Fruit fly (Drosophila melanogaster): ENCODE results near the gene CG44774.
A peak's percentile ranks its signal among the peaks of the same experiment; 100 is the strongest.

Gene CG44774

DNA sequence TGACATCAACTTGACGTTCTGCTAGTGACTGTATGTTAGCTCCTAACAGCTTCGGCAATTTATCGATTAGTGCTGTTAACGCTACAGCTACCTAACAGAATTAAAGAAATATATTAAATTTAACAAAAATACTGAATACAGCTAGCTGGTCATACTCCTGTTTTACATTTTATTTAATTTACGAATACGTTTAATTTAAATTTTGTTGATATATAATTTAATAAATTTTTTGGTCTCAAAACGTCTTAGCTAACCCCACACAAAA lies at the start of gene CG44774:
Gene CG44774, minus strand, starts transcription at position 34 of the 265 bp plus-strand sequence.
- TF ChIP-seq CG15710 (tag; optimal IDR thresholded peaks at IDR 0.05): no peak
- TF ChIP-seq Pif1B (GFP tag; optimal IDR thresholded peaks at IDR 0.05): no peak
- no peak for TF ChIP-seq gl (tag; optimal IDR thresholded peaks at IDR 0.05)

DNA sequence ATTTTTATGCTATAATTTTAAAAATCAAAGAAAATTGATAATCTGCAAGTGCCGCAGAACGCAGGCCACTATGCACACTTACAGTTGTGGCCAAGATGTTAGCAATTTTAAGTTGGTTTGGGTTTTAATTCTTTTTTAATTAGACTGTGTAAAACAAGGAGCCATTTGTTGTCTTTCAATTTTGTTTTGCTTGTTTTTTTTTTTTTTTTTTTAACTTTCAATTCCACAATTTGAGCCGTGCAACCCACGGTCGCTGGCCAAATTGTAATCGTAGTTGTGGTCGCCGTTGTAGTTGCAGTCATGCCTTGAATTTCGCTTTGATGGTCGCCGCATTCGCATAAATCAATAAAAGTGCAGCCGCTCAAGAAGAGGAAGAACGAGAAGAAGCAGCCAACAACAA lies 47.5 kb upstream of the CG44774 start:
- TF ChIP-seq CG13204 (GFP tag; optimal IDR thresholded peaks at IDR 0.05) (no peak), Ets98B (GFP tag; IDR thresholded peaks at IDR 0.05) (0 out of 2 replicates have a peak, but pooled peaks have one; percentile 38), Pif1A (GFP tag; optimal IDR thresholded peaks at IDR 0.05) (no peak), CG34367 (tag; optimal IDR thresholded peaks at IDR 0.05) (no peak), CG9948 (tag; optimal IDR thresholded peaks at IDR 0.05) (no peak), EcR (GFP tag; optimal IDR thresholded peaks at IDR 0.05) (no peak), CG12605 (GFP tag; IDR thresholded peaks at IDR 0.05) (no peak), CG4496 (GFP tag; IDR thresholded peaks at IDR 0.05) (0 out of 3 replicates have a peak, but pooled peaks have one; percentile 50), CG14655 (GFP tag; optimal IDR thresholded peaks at IDR 0.05) (peak; percentile 9), CG15710 (tag; optimal IDR thresholded peaks at IDR 0.05) (no peak), Snoo (tag; optimal IDR thresholded peaks at IDR 0.05) (no peak), rn (GFP tag; IDR thresholded peaks at IDR 0.05) (no peak), fd96Ca (GFP tag; IDR thresholded peaks at IDR 0.05) (peak; percentile 51; the same call in 1 of the 3 replicates), CG10348 (GFP tag; IDR thresholded peaks at IDR 0.05) (no peak)

DNA sequence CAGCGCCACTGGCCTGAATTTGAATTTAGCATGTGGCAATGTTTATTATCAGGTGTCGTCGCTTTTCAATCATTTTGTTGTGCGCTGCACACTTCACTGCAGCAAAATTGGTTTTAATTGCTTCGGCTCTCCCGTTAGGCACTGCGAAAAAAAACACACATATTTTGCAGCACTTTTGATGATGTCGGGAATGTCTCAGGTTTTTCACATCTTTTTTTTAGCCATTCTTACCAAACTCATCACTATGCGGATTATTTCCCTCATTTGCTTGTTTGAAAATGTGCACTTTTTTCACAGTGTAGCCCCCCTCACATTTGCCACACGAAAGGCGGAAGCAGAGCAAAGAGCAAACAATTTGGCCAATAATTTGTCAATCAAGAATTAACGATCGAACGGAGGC lies 45.3 kb upstream of the CG44774 start:
- TF ChIP-seq CG32121 (GFP tag; IDR thresholded peaks at IDR 0.05): no peak
- no peak for TF ChIP-seq CG17806 (tag; optimal IDR thresholded peaks at IDR 0.05)
- peak; percentile 25; the same call in 1 of the 3 replicates for TF ChIP-seq fd96Ca (GFP tag; IDR thresholded peaks at IDR 0.05)
- peak; percentile 19; the same call in 1 of the 2 replicates for TF ChIP-seq Ets98B (GFP tag; IDR thresholded peaks at IDR 0.05)
- no peak for TF ChIP-seq Snoo (tag; optimal IDR thresholded peaks at IDR 0.05)
- TF ChIP-seq CG4496 (GFP tag; IDR thresholded peaks at IDR 0.05): 0 out of 3 replicates have a peak, but pooled peaks have one; percentile 34
- TF ChIP-seq Pif1B (GFP tag; optimal IDR thresholded peaks at IDR 0.05): no peak
- TF ChIP-seq CG8301 (tag; optimal IDR thresholded peaks at IDR 0.05): peak; percentile 32
- no peak for TF ChIP-seq CG15710 (tag; optimal IDR thresholded peaks at IDR 0.05)
- TF ChIP-seq CG14655 (GFP tag; optimal IDR thresholded peaks at IDR 0.05): peak; percentile 34
- TF ChIP-seq gl (tag; optimal IDR thresholded peaks at IDR 0.05): no peak
- no peak for TF ChIP-seq rn (GFP tag; IDR thresholded peaks at IDR 0.05)
- TF ChIP-seq CG10348 (GFP tag; IDR thresholded peaks at IDR 0.05): no peak

DNA sequence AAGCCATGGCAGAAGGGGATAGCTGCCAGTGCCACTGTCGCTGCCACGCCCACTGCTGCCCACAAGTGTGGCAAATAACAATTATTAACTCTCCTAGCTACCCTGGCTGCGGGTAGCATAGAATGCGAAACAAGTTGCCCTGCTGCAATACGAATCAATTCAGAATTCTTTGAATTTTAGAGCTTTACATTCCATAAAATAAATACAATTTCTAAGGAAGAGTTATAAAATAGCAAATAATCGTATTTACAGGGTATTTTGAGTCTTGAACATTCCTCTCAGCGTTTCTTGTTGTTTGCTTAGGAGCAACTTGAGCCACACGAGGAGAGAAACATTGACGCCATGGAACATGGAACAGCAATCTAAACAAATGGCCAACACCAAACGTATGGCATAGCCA lies 44.5 kb upstream of the CG44774 start:
- TF ChIP-seq CG32121 (GFP tag; IDR thresholded peaks at IDR 0.05) (peak; percentile 35; the same call in 1 of the 2 replicates), CG15710 (tag; optimal IDR thresholded peaks at IDR 0.05) (no peak), CG8301 (tag; optimal IDR thresholded peaks at IDR 0.05) (peak; percentile 46), CG14655 (GFP tag; optimal IDR thresholded peaks at IDR 0.05) (peak; percentile 59), fd96Ca (GFP tag; IDR thresholded peaks at IDR 0.05) (peak; percentile 58; the same call in 2 of the 3 replicates)

DNA sequence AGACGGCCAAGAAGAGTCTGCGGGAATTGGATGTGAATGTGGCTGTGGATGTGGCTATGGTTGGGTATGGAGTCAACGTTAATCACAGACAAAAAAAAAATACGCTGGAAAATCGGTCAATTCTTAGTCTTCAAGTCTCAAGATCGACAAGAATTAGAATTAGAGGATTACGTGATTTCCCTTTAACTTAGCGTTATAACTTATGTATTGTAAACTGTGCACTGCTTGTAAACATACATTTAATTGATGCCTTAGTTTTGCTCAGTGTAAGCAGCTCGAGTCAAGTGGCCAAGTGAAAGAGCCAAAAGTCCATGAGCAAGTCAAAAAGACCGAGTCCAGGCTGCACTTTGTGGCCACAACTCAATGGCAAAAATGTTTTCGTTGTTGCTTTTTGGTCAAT lies 32.0 kb upstream of the CG44774 start:
- peak; percentile 24 for TF ChIP-seq CG34367 (tag; optimal IDR thresholded peaks at IDR 0.05)
- no peak for TF ChIP-seq D1 (tag; optimal IDR thresholded peaks at IDR 0.05)
- TF ChIP-seq Pif1A (GFP tag; optimal IDR thresholded peaks at IDR 0.05): peak; percentile 70
- TF ChIP-seq CG14655 (GFP tag; optimal IDR thresholded peaks at IDR 0.05): peak; percentile 84
- TF ChIP-seq CG9948 (tag; optimal IDR thresholded peaks at IDR 0.05): peak; percentile 60
- TF ChIP-seq EcR (GFP tag; optimal IDR thresholded peaks at IDR 0.05): no peak
- peak; percentile 87 for TF ChIP-seq Ets98B (GFP tag; IDR thresholded peaks at IDR 0.05)
- TF ChIP-seq CG13204 (GFP tag; optimal IDR thresholded peaks at IDR 0.05): no peak
- peak; percentile 84 for TF ChIP-seq CG8301 (tag; optimal IDR thresholded peaks at IDR 0.05)
- TF ChIP-seq Pif1B (GFP tag; optimal IDR thresholded peaks at IDR 0.05): peak; percentile 68
- peak; percentile 56 for TF ChIP-seq CG17806 (tag; optimal IDR thresholded peaks at IDR 0.05)
- TF ChIP-seq CG32121 (GFP tag; IDR thresholded peaks at IDR 0.05): peak; percentile 68
- peak; percentile 48 for TF ChIP-seq CG8159 (tag; optimal IDR thresholded peaks at IDR 0.05)
- peak; percentile 84 for TF ChIP-seq CG12605 (GFP tag; IDR thresholded peaks at IDR 0.05)
- peak; percentile 88 for TF ChIP-seq fd96Ca (GFP tag; IDR thresholded peaks at IDR 0.05)
- no peak for TF ChIP-seq gl (tag; optimal IDR thresholded peaks at IDR 0.05)
- 0 out of 2 replicates have a peak, but pooled peaks have one; percentile 40 for TF ChIP-seq CG10348 (GFP tag; IDR thresholded peaks at IDR 0.05)
- TF ChIP-seq CG4496 (GFP tag; IDR thresholded peaks at IDR 0.05): peak; percentile 87
- TF ChIP-seq Snoo (tag; optimal IDR thresholded peaks at IDR 0.05): no peak
- TF ChIP-seq CG15710 (tag; optimal IDR thresholded peaks at IDR 0.05): peak; percentile 38
- TF ChIP-seq rn (GFP tag; IDR thresholded peaks at IDR 0.05): peak; percentile 55

DNA sequence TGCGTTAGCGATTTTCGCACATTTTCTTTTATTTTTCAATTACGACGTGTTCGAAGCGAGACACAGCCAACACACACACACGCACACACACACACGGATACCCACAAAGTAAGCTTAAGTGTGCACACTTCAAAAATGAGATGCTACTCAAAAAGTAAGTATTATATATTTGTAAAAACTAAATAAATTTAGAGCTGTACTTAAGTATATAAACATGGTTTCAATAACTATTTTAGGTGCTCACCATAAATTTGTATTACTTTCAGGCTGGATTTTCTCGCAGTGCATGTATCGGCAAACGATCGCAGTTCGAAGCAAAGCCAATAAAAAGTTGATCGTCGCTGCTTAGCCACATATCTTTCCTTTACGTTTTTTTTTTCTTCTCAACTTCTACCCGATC lies 27.8 kb upstream of the CG44774 start:
- TF ChIP-seq EcR (GFP tag; optimal IDR thresholded peaks at IDR 0.05): no peak
- TF ChIP-seq Ets98B (GFP tag; IDR thresholded peaks at IDR 0.05): peak; percentile 75
- peak; percentile 71 for TF ChIP-seq Pif1A (GFP tag; optimal IDR thresholded peaks at IDR 0.05)
- TF ChIP-seq CG4496 (GFP tag; IDR thresholded peaks at IDR 0.05): peak; percentile 64; the same call in 2 of the 3 replicates
- peak; percentile 50 for TF ChIP-seq Pif1B (GFP tag; optimal IDR thresholded peaks at IDR 0.05)
- TF ChIP-seq CG32121 (GFP tag; IDR thresholded peaks at IDR 0.05): peak; percentile 65
- no peak for TF ChIP-seq rn (GFP tag; IDR thresholded peaks at IDR 0.05)
- TF ChIP-seq CG12605 (GFP tag; IDR thresholded peaks at IDR 0.05): peak; percentile 44; the same call in 1 of the 2 replicates
- TF ChIP-seq CG15710 (tag; optimal IDR thresholded peaks at IDR 0.05): peak; percentile 2
- peak; percentile 29 for TF ChIP-seq CG9948 (tag; optimal IDR thresholded peaks at IDR 0.05)
- no peak for TF ChIP-seq CG34367 (tag; optimal IDR thresholded peaks at IDR 0.05)
- TF ChIP-seq fd96Ca (GFP tag; IDR thresholded peaks at IDR 0.05): peak; percentile 77
- TF ChIP-seq Snoo (tag; optimal IDR thresholded peaks at IDR 0.05): no peak
- peak; percentile 54 for TF ChIP-seq CG8301 (tag; optimal IDR thresholded peaks at IDR 0.05)
- no peak for TF ChIP-seq D1 (tag; optimal IDR thresholded peaks at IDR 0.05)
- peak; percentile 54 for TF ChIP-seq CG14655 (GFP tag; optimal IDR thresholded peaks at IDR 0.05)

Measured in whole organism, pupa.